Worm (Caenorhabditis elegans) whole organism, L3 larva: ENCODE measurements around the gene eri-1.

ENCODE experiments used
- ceh-82 ChIP-seq: fragments of 150-350 bp; optimal IDR thresholded peaks from 2 replicates; lab custom pipeline; 2014; ENCODE audit warnings: missing biosample characterization, missing genetic modification characterization
- pqm-1 ChIP-seq: fragments of 150-350 bp; optimal IDR thresholded peaks from 2 replicates; lab custom pipeline; 2017; ENCODE audit warnings: missing biosample characterization, missing genetic modification characterization, inconsistent platforms

DNA sequence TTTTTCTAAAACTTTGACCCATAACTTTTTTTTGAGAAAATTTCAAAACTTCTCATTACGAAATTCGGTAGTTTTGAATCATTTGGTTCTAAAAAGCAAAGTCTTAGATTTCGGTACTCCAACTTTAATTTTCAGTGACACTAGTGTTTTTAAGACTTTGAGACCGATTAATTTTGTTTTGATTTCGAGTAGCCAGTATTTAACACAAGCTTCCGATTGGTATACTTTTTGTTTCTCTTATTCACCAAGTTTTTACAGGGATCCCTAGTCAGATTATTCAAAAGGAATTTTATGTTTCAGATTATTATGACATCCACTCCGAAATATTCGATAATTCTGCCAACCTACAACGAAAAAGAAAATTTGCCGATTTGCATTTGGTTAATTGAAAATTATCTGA is 25.6 kb upstream of the eri-1 start, which contains the start of gene dpm-1:
- TF ChIP-seq pqm-1 (tag; lab: Kevin White, UChicago) (no peak), ceh-82 (tag; lab: Kevin White, UChicago) (no peak)
